Worm (Caenorhabditis elegans): ENCODE measurements around the gene sre-36.

Gene sre-36

DNA sequence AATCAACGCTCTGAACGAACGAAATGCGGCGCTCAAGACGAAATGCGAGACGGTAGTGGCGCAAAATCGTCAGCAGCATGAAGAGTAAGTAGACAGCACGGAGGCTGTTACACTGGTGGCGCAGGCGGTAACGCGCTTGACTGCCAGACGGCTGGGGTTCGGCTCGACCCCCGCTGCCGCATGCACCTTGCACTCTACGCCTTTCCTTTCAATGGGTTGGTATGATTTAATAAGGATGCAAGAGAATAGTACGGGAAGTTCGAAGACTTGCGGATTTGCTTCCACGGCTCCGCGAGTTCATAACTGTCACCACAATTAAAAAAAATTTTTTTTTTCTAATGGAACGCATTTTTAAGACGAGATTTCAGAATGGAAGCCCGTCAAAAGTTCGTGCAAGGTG, 29.4 kb upstream of the sre-36 start (continued):
- peak; percentile 44 for TF ChIP-seq ttx-3 (tag; optimal IDR thresholded peaks at IDR 0.05)
- TF ChIP-seq fax-1 (tag; optimal IDR thresholded peaks at IDR 0.05), result peak; percentile 60
- peak; percentile 45 for TF ChIP-seq pqm-1 (tag; optimal IDR thresholded peaks at IDR 0.05)
- TF ChIP-seq sox-2 (GFP tag; IDR thresholded peaks at IDR 0.05), result peak; percentile 6; the same call in 1 of the 2 replicates
- TF ChIP-seq pat-9 (tag; optimal IDR thresholded peaks at IDR 0.05), result peak; percentile 65
- TF ChIP-seq unc-3 (GFP tag; conservative IDR thresholded peaks at IDR 0.05), result peak; percentile 49; the same call in 1 of the 2 replicates
- peak; percentile 35 for TF ChIP-seq unc-3 (tag; optimal IDR thresholded peaks at IDR 0.05)
- peak; percentile 52 for TF ChIP-seq Y22D7AL.16 (tag; optimal IDR thresholded peaks at IDR 0.05)
- peak; percentile 47 for TF ChIP-seq sox-4 (tag; optimal IDR thresholded peaks at IDR 0.05)
- peak; percentile 9 for TF ChIP-seq hlh-30 (tag; optimal IDR thresholded peaks at IDR 0.05; ENCODE audit: insufficient read depth)
- peak; percentile 48 for TF ChIP-seq fkh-6 (tag; optimal IDR thresholded peaks at IDR 0.05)
- peak; percentile 35 for TF ChIP-seq K02D7.2 (tag; optimal IDR thresholded peaks at IDR 0.05)
- TF ChIP-seq ceh-30 (tag; optimal IDR thresholded peaks at IDR 0.05), result no peak
- TF ChIP-seq ceh-9 (tag; optimal IDR thresholded peaks at IDR 0.05), result peak; percentile 12
- no peak for TF ChIP-seq pha-4 (tag; optimal IDR thresholded peaks at IDR 0.05)
- peak; percentile 27 for TF ChIP-seq F13H6.1 (tag; optimal IDR thresholded peaks at IDR 0.05)
- TF ChIP-seq ref-2 (tag; optimal IDR thresholded peaks at IDR 0.05), result peak; percentile 46
- peak; percentile 45 for TF ChIP-seq unc-86 (tag; optimal IDR thresholded peaks at IDR 0.05)
- TF ChIP-seq nhr-11 (tag; optimal IDR thresholded peaks at IDR 0.05), result no peak
- TF ChIP-seq ama-1 (optimal IDR thresholded peaks at IDR 0.05), result no peak
- TF ChIP-seq pha-2 (tag; optimal IDR thresholded peaks at IDR 0.05), result peak; percentile 78
- TF ChIP-seq dmd-4 (tag; optimal IDR thresholded peaks at IDR 0.05; ENCODE audit: borderline replicate concordance), result no peak
- peak; percentile 73 for TF ChIP-seq hlh-6 (tag; optimal IDR thresholded peaks at IDR 0.05)
- TF ChIP-seq hlh-13 (GFP tag; optimal IDR thresholded peaks at IDR 0.05), result peak; percentile 11
- no peak for TF ChIP-seq odd-2 (tag; optimal IDR thresholded peaks at IDR 0.05)
- peak; percentile 48 for TF ChIP-seq syd-9 (tag; optimal IDR thresholded peaks at IDR 0.05)
- peak; percentile 48 for TF ChIP-seq dve-1 (tag; optimal IDR thresholded peaks at IDR 0.05)
- no peak for TF ChIP-seq mec-3 (tag; optimal IDR thresholded peaks at IDR 0.05; ENCODE audit: borderline replicate concordance)
- peak; percentile 81 for TF ChIP-seq elt-4 (tag; optimal IDR thresholded peaks at IDR 0.05)
- TF ChIP-seq tbx-2 (tag; optimal IDR thresholded peaks at IDR 0.05), result peak; percentile 71
- peak; percentile 59 for TF ChIP-seq eyg-1 (tag; optimal IDR thresholded peaks at IDR 0.05)
- peak; percentile 54; the same call in 1 of the 2 replicates for TF ChIP-seq ceh-45 (GFP tag; IDR thresholded peaks at IDR 0.05)
- TF ChIP-seq tbx-7 (tag; optimal IDR thresholded peaks at IDR 0.05), result no peak
- TF ChIP-seq nhr-232 (tag; optimal IDR thresholded peaks at IDR 0.05), result peak; percentile 70
- peak; percentile 71 for TF ChIP-seq ceh-18 (tag; optimal IDR thresholded peaks at IDR 0.05)
- no peak for TF ChIP-seq ceh-22 (tag; optimal IDR thresholded peaks at IDR 0.05)
- peak; percentile 44 for TF ChIP-seq hlh-8 (tag; optimal IDR thresholded peaks at IDR 0.05)
- peak; percentile 47 for TF ChIP-seq ceh-31 (tag; optimal IDR thresholded peaks at IDR 0.05)
- TF ChIP-seq ceh-34 (tag; optimal IDR thresholded peaks at IDR 0.05), result peak; percentile 69
- no peak for TF ChIP-seq fkh-10 (GFP tag; optimal IDR thresholded peaks at IDR 0.05)
- peak; percentile 69 for TF ChIP-seq gmeb-2 (tag; optimal IDR thresholded peaks at IDR 0.05)
- TF ChIP-seq C08G9.2 (tag; optimal IDR thresholded peaks at IDR 0.05), result peak; percentile 58
- TF ChIP-seq K09A11.1 (tag; optimal IDR thresholded peaks at IDR 0.05; ENCODE audit: insufficient read depth), result no peak
- TF ChIP-seq pag-3 (tag; optimal IDR thresholded peaks at IDR 0.05; ENCODE audit: borderline replicate concordance), result peak; percentile 21
- TF ChIP-seq unc-42 (tag; optimal IDR thresholded peaks at IDR 0.05), result peak; percentile 41
- TF ChIP-seq pax-1 (tag; optimal IDR thresholded peaks at IDR 0.05), result no peak
- no peak for TF ChIP-seq T23F11.4 (GFP tag; optimal IDR thresholded peaks at IDR 0.05)
- no peak for TF ChIP-seq ceh-24 (tag; optimal IDR thresholded peaks at IDR 0.05)
- TF ChIP-seq ceh-19 (GFP tag; optimal IDR thresholded peaks at IDR 0.05), result peak; percentile 73
- peak; percentile 61 for TF ChIP-seq ztf-16 (tag; optimal IDR thresholded peaks at IDR 0.05)
- peak; percentile 58 for TF ChIP-seq sdc-2 (tag; optimal IDR thresholded peaks at IDR 0.05)
